Fruit fly (Drosophila melanogaster) whole organism, adult: ENCODE results near the gene CG2975.
A peak's percentile ranks its signal among the peaks of the same experiment; 100 is the strongest.

Experiments
- CG11617 ChIP-seq: fragments of 200-800 bp; sonication (Bioruptor generic); optimal IDR thresholded peaks from 2 replicates; lab custom pipeline; 2017; ENCODE audit warnings: mild to moderate bottlenecking, missing biosample characterization, missing genetic modification reagents, missing genetic modification characterization
- CG12768 ChIP-seq: fragments of 200-800 bp; sonication (Bioruptor generic); optimal IDR thresholded peaks from 2 replicates; lab custom pipeline; 2017; ENCODE audit warnings: missing biosample characterization, missing genetic modification characterization, mild to moderate bottlenecking, moderate library complexity, missing genetic modification reagents
- CG14711 ChIP-seq: fragments of 200-800 bp; sonication (Bioruptor generic); optimal IDR thresholded peaks from 2 replicates; lab custom pipeline; 2018; ENCODE audit warnings: missing biosample characterization, mild to moderate bottlenecking, missing genetic modification characterization, moderate library complexity
- CG1620 ChIP-seq: fragments of 200-800 bp; sonication (Bioruptor generic); optimal IDR thresholded peaks from 2 replicates; lab custom pipeline; 2016; ENCODE audit warnings: missing biosample characterization, missing genetic modification characterization
- CG33017 ChIP-seq: fragments of 200-800 bp; sonication (Bioruptor generic); optimal IDR thresholded peaks from 2 replicates; lab custom pipeline; 2018; ENCODE audit warnings: missing biosample characterization, mild to moderate bottlenecking, missing genetic modification characterization, moderate library complexity
- CG5204 ChIP-seq: fragments of 200-800 bp; sonication (Bioruptor generic); optimal IDR thresholded peaks from 2 replicates; lab custom pipeline; 2016; ENCODE audit warnings: missing biosample characterization, missing genetic modification characterization
- CG7045 ChIP-seq: fragments of 200-800 bp; sonication (Bioruptor generic); optimal IDR thresholded peaks from 2 replicates; lab custom pipeline; 2017; ENCODE audit warnings: missing biosample characterization, mild to moderate bottlenecking, missing genetic modification characterization
- CG7101 ChIP-seq: fragments of 200-800 bp; sonication (Bioruptor generic); optimal IDR thresholded peaks from 2 replicates; lab custom pipeline; 2018; ENCODE audit warnings: missing biosample characterization, mild to moderate bottlenecking, missing genetic modification characterization, moderate library complexity
- Clk ChIP-seq: fragments of 200-800 bp; sonication (Bioruptor generic); optimal IDR thresholded peaks from 2 replicates; lab custom pipeline; 2017; ENCODE audit warnings: missing biosample characterization, missing genetic modification characterization
- Crg-1 ChIP-seq: fragments of 200-800 bp; sonication (Bioruptor generic); optimal IDR thresholded peaks from 2 replicates; lab custom pipeline; 2016; ENCODE audit warnings: missing biosample characterization, missing genetic modification characterization
- Hr96 ChIP-seq: fragments of 200-800 bp; sonication (Bioruptor generic); optimal IDR thresholded peaks from 2 replicates; lab custom pipeline; 2016; ENCODE audit warnings: missing biosample characterization, missing genetic modification characterization
- Mnt ChIP-seq: fragments of 200-800 bp; sonication (Bioruptor generic); optimal IDR thresholded peaks from 2 replicates; lab custom pipeline; 2016; ENCODE audit warnings: missing biosample characterization, mild to moderate bottlenecking, missing genetic modification characterization
- bab1 ChIP-seq: fragments of 200-800 bp; sonication (Bioruptor generic); optimal IDR thresholded peaks from 3 replicates; lab custom pipeline; 2019; ENCODE audit warnings: missing biosample characterization, mild to moderate bottlenecking, missing genetic modification characterization, moderate library complexity
- cic ChIP-seq: fragments of 200-800 bp; sonication (Bioruptor generic); optimal IDR thresholded peaks from 2 replicates; lab custom pipeline; 2017; ENCODE audit warnings: missing biosample characterization, mild to moderate bottlenecking, missing genetic modification characterization, moderate library complexity
- cnc ChIP-seq, 2 experiments: fragments of >200 bp; optimal IDR thresholded peaks; 2 replicates each; lab custom pipeline; 2017
- kay ChIP-seq: fragments of 200-800 bp; sonication (Bioruptor generic); peaks from one replicate; lab custom pipeline; 2016; ENCODE audit warnings: missing biosample characterization, missing genetic modification characterization, borderline replicate concordance
- ovo ChIP-seq: fragments of 200-800 bp; sonication (Bioruptor generic); optimal IDR thresholded peaks from 2 replicates; lab custom pipeline; 2016; ENCODE audit warnings: missing biosample characterization, missing genetic modification characterization
- pad ChIP-seq: fragments of 200-800 bp; sonication (Bioruptor generic); optimal IDR thresholded peaks from 3 replicates; lab custom pipeline; 2017; ENCODE audit warnings: missing biosample characterization, missing genetic modification characterization, mild to moderate bottlenecking, moderate library complexity, missing genetic modification reagents
- tj ChIP-seq: fragments of 200-800 bp; sonication (Bioruptor generic); optimal IDR thresholded peaks from 3 replicates; lab custom pipeline; 2017; ENCODE audit warnings: missing biosample characterization, mild to moderate bottlenecking, missing genetic modification characterization, moderate library complexity
- toe ChIP-seq: fragments of 200-800 bp; sonication (Bioruptor generic); optimal IDR thresholded peaks from 2 replicates; lab custom pipeline; 2016; ENCODE audit warnings: missing biosample characterization, missing genetic modification characterization

The CG2975 gene

DNA sequence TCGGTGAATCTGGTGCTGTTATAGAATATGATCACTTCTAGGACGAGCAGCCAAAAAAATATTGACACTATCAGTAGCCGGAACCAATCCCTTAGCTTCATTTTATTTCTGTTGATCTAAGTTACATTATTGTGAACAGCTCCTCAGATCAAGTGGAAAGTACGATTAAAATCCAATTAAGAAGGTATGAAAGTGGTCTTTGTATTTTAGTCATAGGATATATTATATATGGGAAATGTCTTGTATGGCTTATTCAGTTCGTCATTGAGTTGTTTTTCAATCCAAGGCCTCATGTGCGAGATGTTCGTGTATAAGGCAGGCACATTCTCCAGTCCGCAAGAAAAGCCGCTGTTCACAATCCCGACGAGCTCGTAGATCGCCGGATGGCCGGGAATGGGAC lies 4.5 kb downstream of the CG2975 start, which contains the start of gene CG18558:
Gene CG18558 (minus strand): TSS at position 101 of the 400 bp plus-strand sequence.
- TF ChIP-seq CG7101 (tag; lab: Kevin White, UChicago) (no peak), pad (GFP tag; lab: Kevin White, UChicago) (no peak), CG12768 (no peak), Hr96 (GFP tag; lab: Kevin White, UChicago) (no peak), CG5204 (GFP tag; lab: Kevin White, UChicago) (no peak), Crg-1 (GFP tag; lab: Kevin White, UChicago) (no peak), Clk (GFP tag; lab: Kevin White, UChicago) (no peak), cic (GFP tag; lab: Kevin White, UChicago) (no peak), CG1620 (GFP tag; lab: Kevin White, UChicago) (no peak), ovo (no peak), toe (no peak), kay (no peak), CG11617 (GFP tag; lab: Kevin White, UChicago) (no peak), CG7045 (GFP tag; lab: Kevin White, UChicago) (no peak)

DNA sequence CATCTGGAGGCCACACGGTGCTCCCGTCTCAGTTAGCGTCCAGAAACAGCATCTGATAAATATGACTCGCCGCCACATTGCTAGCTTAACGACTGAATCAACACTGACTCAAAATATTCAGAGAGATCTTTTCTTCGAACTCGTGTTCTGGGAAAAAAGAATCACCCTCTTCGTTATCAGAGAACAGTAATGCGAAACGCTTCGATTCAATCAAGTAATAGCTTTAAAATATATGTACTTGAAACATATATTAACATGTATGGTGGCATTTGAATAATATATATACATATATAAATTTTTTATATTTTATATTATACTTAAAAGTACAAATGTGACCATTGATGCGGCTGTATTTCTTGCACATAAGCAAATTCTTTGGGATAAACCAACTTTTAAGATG lies 5.7 kb downstream of the CG2975 start, which contains the start of gene CG18557:
Gene CG18557 (minus strand): TSS at position 101 of the 400 bp plus-strand sequence.
- TF ChIP-seq kay, result peak; percentile 55
- TF ChIP-seq toe, result no peak

DNA sequence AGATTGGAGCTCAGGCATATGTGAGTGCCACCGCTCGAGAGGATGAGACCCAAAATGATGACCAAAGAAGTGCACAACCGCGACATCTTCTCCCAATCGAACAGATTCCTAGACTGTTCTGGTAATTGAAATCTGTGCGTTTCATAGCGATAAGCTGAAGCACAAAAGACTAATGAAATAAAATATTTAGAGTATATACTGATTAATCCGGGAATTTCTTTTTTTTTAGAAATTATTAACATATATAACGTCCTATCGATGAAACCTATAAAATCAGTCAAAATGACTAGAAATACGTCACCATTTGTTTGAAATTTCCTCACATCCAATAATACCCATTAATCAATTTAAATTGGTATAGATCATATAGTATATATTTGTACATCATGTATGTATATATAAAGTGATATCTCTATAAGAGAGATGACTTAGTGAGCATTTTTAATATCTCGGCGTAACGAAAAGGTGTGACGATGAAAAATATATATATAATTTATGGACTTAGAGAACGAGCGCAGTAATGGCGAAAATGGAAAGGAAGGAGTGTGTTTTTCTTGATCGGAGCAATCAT lies 7.3 kb downstream of the CG2975 start, which contains the start of the genes CG3117 and CG2983:
Gene CG3117 (minus strand): TSS at position 101 of the 571 bp plus-strand sequence.
Gene CG2983 (plus strand): TSS at position 521 of the 571 bp plus-strand sequence.
- TF ChIP-seq ovo, result no peak
- no peak for TF ChIP-seq pad (GFP tag; lab: Kevin White, UChicago)
- TF ChIP-seq CG14711, result no peak
- TF ChIP-seq toe, result no peak
- no peak for TF ChIP-seq CG33017 (tag; lab: Kevin White, UChicago)
- TF ChIP-seq CG5204 (GFP tag; lab: Kevin White, UChicago), result no peak
- no peak for TF ChIP-seq cnc (optimal IDR thresholded peaks at IDR 0.05; lab: Kevin White, UChicago)
- TF ChIP-seq Clk (GFP tag; lab: Kevin White, UChicago), result no peak
- TF ChIP-seq tj (GFP tag; lab: Kevin White, UChicago), result no peak
- TF ChIP-seq CG12768, result no peak
- no peak for TF ChIP-seq Hr96 (GFP tag; lab: Kevin White, UChicago)
- TF ChIP-seq cic (GFP tag; lab: Kevin White, UChicago), result no peak
- TF ChIP-seq kay, result no peak
- TF ChIP-seq CG7101 (tag; lab: Kevin White, UChicago), result no peak

DNA sequence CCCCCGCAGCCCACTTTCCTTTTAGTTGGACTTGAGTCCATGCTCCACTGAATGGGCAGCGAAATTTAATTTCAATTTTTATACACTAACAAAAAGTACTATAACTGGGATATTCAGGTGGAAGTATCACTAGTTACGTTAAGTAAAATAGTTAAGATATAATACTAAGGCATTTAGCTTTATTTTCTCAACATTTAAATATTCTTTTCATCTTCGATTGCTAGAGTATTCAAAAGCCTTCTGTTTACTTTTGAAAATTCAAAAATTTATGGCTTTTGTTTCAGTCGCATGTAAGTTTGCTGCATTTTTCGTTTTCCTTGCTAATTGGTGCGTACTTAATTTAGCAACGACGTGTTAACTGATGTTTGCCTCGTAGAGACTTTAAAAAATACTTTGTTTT lies 11.7 kb downstream of the CG2975 start:
- no peak for TF ChIP-seq CG1620 (GFP tag; lab: Kevin White, UChicago)
- TF ChIP-seq CG14711, result no peak
- TF ChIP-seq Mnt (GFP tag; lab: Kevin White, UChicago), result no peak
- TF ChIP-seq CG12768, result peak; percentile 45

DNA sequence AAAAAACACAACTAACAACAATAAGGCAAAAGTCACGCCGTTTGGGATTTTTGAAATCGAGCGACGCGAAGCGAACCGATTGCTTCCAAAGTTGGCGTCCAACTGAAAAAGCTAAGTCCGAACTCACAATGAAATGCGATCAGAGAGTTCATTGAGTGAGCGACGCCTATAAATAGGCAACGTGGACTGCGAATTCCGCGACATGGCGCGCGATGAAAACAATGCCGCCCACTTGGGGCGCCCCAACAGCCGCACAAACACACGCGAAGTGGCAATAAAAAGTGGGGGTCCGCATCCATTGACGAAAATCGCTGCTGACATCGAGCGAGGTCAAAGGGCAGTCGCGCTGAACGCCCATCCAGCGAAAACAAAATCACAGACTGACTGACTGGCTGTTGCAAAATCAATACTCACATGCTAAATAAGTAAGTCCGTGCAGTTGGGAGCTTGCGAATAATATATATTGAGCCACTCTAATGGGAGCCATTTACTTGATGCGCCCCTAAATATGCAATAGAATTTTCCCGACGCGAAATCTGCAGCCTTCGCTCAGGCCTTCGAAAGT lies 15.4 kb downstream of the CG2975 start:
- TF ChIP-seq kay (no peak), CG7101 (tag; lab: Kevin White, UChicago) (no peak), Mnt (GFP tag; lab: Kevin White, UChicago) (no peak), toe (no peak), CG14711 (no peak), CG7045 (GFP tag; lab: Kevin White, UChicago) (no peak), Clk (GFP tag; lab: Kevin White, UChicago) (no peak), pad (GFP tag; lab: Kevin White, UChicago) (no peak), ovo (no peak), bab1 (no peak), CG33017 (tag; lab: Kevin White, UChicago) (no peak), tj (GFP tag; lab: Kevin White, UChicago) (no peak), cic (GFP tag; lab: Kevin White, UChicago) (no peak), CG12768 (no peak), CG1620 (GFP tag; lab: Kevin White, UChicago) (no peak), cnc (optimal IDR thresholded peaks at IDR 0.05; lab: Kevin White, UChicago) (no peak), Crg-1 (GFP tag; lab: Kevin White, UChicago) (no peak), CG11617 (GFP tag; lab: Kevin White, UChicago) (no peak), CG5204 (GFP tag; lab: Kevin White, UChicago) (no peak), Hr96 (GFP tag; lab: Kevin White, UChicago) (no peak)

DNA sequence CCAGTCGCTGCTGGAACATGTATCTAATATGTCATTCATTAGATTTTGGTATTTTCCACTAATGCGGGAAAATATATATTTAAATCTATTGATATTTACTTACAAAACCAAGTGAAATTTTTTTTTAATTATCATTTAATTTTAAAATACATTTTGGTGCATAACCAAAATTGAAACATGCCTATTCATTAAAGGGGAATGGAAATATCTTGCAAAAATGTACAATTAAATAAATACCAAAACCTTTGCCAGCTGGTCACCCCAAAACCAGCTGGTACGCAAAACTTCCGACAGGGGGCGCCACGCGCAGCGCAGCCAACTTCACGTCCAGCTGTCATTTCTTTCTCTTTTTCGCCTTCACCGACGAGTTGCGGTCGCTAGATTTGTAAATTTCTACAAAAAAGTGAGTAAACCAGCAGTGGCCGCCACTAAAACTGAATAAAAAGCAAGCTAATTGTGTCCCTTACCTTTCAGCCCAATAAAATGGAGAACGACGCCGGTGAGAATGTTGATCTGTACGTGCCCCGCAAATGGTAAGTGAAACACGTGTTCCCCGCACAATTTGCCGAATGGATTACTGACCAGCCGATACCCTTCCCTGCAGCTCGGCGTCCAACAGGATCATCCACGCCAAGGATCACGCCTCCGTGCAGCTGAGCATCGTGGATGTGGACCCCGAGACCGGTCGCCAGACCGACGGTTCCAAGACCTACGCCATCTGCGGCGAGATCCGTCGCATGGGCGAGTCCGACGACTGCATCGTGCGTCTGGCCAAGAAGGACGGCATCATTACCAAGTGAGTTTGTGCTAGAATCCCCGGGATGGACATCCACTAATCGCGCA lies 16.1 kb downstream of the CG2975 start, which contains the start of the genes CG3104 and RpS21:
Gene CG3104 (minus strand): TSS at position 6 of the 843 bp plus-strand sequence.
Gene RpS21 (plus strand): TSS at position 298 of the 843 bp plus-strand sequence.
- TF ChIP-seq toe, result peak; percentile 83
- TF ChIP-seq CG33017 (tag; lab: Kevin White, UChicago), result peak; percentile 53
- TF ChIP-seq CG1620 (GFP tag; lab: Kevin White, UChicago), result peak; percentile 96
- TF ChIP-seq CG7101 (tag; lab: Kevin White, UChicago), result peak; percentile 88
- TF ChIP-seq ovo, result peak; percentile 88
- TF ChIP-seq Crg-1 (GFP tag; lab: Kevin White, UChicago), result peak; percentile 91
- peak; percentile 65 for TF ChIP-seq tj (GFP tag; lab: Kevin White, UChicago)
- TF ChIP-seq kay, result no peak
- peak; percentile 60 for TF ChIP-seq CG14711
- TF ChIP-seq pad (GFP tag; lab: Kevin White, UChicago), result peak; percentile 83
- peak; percentile 83 for TF ChIP-seq CG7045 (GFP tag; lab: Kevin White, UChicago)
- peak; percentile 75 for TF ChIP-seq CG5204 (GFP tag; lab: Kevin White, UChicago)
- peak; percentile 65 for TF ChIP-seq cic (GFP tag; lab: Kevin White, UChicago)
- TF ChIP-seq cnc (optimal IDR thresholded peaks at IDR 0.05; lab: Kevin White, UChicago), result no peak
- peak; percentile 90 for TF ChIP-seq Hr96 (GFP tag; lab: Kevin White, UChicago)
- TF ChIP-seq Clk (GFP tag; lab: Kevin White, UChicago), result peak; percentile 69
- TF ChIP-seq CG11617 (GFP tag; lab: Kevin White, UChicago), result peak; percentile 92
- TF ChIP-seq bab1, result peak; percentile 73
- TF ChIP-seq Mnt (GFP tag; lab: Kevin White, UChicago), result peak; percentile 95
- TF ChIP-seq CG12768, result peak; percentile 75
